Fruit fly (Drosophila melanogaster): ENCODE measurements around the gene CG2225.

CG2225 gene

DNA sequence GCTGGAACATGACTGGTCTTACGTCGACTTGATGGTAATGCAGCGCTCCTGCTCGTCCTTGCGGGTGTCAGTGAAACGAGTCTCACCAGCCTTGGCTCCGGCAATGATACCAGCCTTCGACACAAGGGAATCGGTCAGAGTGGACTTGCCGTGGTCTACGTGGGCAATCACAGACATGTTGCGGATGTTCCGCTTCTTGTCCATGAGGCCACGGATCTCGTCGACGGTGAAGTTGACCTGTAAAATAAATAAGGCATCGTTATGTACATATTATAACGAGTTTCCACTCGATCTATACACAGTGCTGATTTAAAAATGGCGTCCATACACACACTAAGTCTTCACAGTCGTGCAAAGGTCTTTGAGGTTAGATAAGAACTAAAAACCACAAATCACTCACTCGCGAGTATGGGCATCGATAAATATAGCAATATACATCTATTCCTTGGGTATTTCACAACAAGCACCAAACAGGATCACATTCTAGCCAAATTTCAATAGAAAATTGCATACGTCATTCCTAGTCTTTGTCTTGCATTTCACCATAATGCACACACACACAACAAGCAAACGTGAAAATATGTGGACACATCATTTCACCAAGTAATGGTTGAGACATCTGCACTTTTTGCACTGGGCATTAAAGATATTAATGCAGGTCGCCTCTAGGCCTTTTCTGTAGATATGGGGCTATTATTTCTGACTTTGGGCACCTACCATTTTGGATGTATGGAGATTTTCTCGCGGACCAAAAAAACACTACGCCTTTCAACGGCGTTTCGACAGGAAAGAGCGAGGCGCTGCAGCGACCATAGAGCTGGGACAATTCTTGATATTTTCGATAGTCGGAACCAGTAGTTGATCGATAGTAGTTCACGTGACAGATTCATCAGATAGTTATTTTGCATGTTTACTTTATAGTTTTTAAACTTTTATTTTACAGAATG is 4.3 kb upstream of the CG2225 start, which contains the start of gene eEF2 (continued):
- TF ChIP-seq Sry-β (GFP tag; optimal IDR thresholded peaks at IDR 0.05) = peak; percentile 34
- peak; percentile 52 for TF ChIP-seq fd102C (GFP tag; optimal IDR thresholded peaks at IDR 0.05)
- no peak for TF ChIP-seq Blimp-1 (GFP tag; optimal IDR thresholded peaks at IDR 0.05)
- TF ChIP-seq ind (GFP tag; optimal IDR thresholded peaks at IDR 0.05) = peak; percentile 38
- TF ChIP-seq ranshi (GFP tag; IDR thresholded peaks at IDR 0.05) = peak; percentile 61; the same call in 1 of the 2 replicates
- peak; percentile 25 for TF ChIP-seq CG4820 (GFP tag; optimal IDR thresholded peaks at IDR 0.05)
- TF ChIP-seq CG9727 (GFP tag; optimal IDR thresholded peaks at IDR 0.05) = peak; percentile 43
- TF ChIP-seq CG8478 (optimal IDR thresholded peaks at IDR 0.05) = no peak
- peak; percentile 81 for TF ChIP-seq CG2116 (GFP tag; optimal IDR thresholded peaks at IDR 0.05)
- peak; percentile 80 for TF ChIP-seq BtbVII (GFP tag; optimal IDR thresholded peaks at IDR 0.05)
- TF ChIP-seq odd (GFP tag; optimal IDR thresholded peaks at IDR 0.05) = peak; percentile 87
- TF ChIP-seq Deaf1 (tag; optimal IDR thresholded peaks at IDR 0.05) = peak; percentile 43
- TF ChIP-seq CG8388 (GFP tag; optimal IDR thresholded peaks at IDR 0.05) = peak; percentile 61
- peak; percentile 76 for TF ChIP-seq CG9609 (GFP tag; optimal IDR thresholded peaks at IDR 0.05)
- TF ChIP-seq nerfin-1 (tag; optimal IDR thresholded peaks at IDR 0.05) = peak; percentile 68
- peak; percentile 59 for TF ChIP-seq CG11504 (tag; optimal IDR thresholded peaks at IDR 0.05)
- TF ChIP-seq CG10209 (GFP tag; optimal IDR thresholded peaks at IDR 0.05) = peak; percentile 73
- TF ChIP-seq CG16815 (GFP tag; optimal IDR thresholded peaks at IDR 0.05) = peak; percentile 16
- TF ChIP-seq h (optimal IDR thresholded peaks at IDR 0.05) = no peak
- peak; percentile 63 for TF ChIP-seq Nf-YC (tag; optimal IDR thresholded peaks at IDR 0.05)
- TF ChIP-seq gt (GFP tag; IDR thresholded peaks at IDR 0.05) = no peak
- peak; percentile 56 for TF ChIP-seq az2 (GFP tag; optimal IDR thresholded peaks at IDR 0.05)
- peak; percentile 73 for TF ChIP-seq Xbp1 (GFP tag; optimal IDR thresholded peaks at IDR 0.05)
- TF ChIP-seq MBD-R2 (GFP tag; IDR thresholded peaks at IDR 0.05) = peak; percentile 65
- peak; percentile 45 for TF ChIP-seq psq (GFP tag; optimal IDR thresholded peaks at IDR 0.05)
- peak; percentile 83 for TF ChIP-seq CG32532 (GFP tag; IDR thresholded peaks at IDR 0.05)
- peak; percentile 47 for TF ChIP-seq eyg (GFP tag; optimal IDR thresholded peaks at IDR 0.05)
- no peak for TF ChIP-seq tup (GFP tag; optimal IDR thresholded peaks at IDR 0.05)
- TF ChIP-seq CG9932 (GFP tag; IDR thresholded peaks at IDR 0.05) = no peak; the same call in 1 of the 2 replicates
- TF ChIP-seq Pdp1 (GFP tag; optimal IDR thresholded peaks at IDR 0.05) = peak; percentile 1 to 43
- peak; percentile 69 for TF ChIP-seq CG31365 (tag; optimal IDR thresholded peaks at IDR 0.05)
- TF ChIP-seq fd3F (GFP tag; optimal IDR thresholded peaks at IDR 0.05) = peak; percentile 72
- peak; percentile 94; the same call in 2 of the 3 replicates for TF ChIP-seq CG2199 (GFP tag; IDR thresholded peaks at IDR 0.05)
- TF ChIP-seq pros (GFP tag; optimal IDR thresholded peaks at IDR 0.05) = peak; percentile 21
- peak; percentile 54 for TF ChIP-seq tap (tag; optimal IDR thresholded peaks at IDR 0.05)
- TF ChIP-seq D (optimal IDR thresholded peaks at IDR 0.05) = no peak
- peak; percentile 23 for TF ChIP-seq D (GFP tag; optimal IDR thresholded peaks at IDR 0.05)
- TF ChIP-seq Fer3 (tag; optimal IDR thresholded peaks at IDR 0.05) = peak; percentile 79
- peak; percentile 42 for TF ChIP-seq CG12104 (GFP tag; optimal IDR thresholded peaks at IDR 0.05)
- no peak for TF ChIP-seq hkb (optimal IDR thresholded peaks at IDR 0.05)
- TF ChIP-seq hkb (GFP tag; IDR thresholded peaks at IDR 0.05) = peak; percentile 71
- TF ChIP-seq fd96Cb (tag; optimal IDR thresholded peaks at IDR 0.05) = no peak
- TF ChIP-seq ara (GFP tag; IDR thresholded peaks at IDR 0.05) = no peak
- TF ChIP-seq CG13894 (tag; optimal IDR thresholded peaks at IDR 0.05) = peak; percentile 84
- TF ChIP-seq Dref (GFP tag; IDR thresholded peaks at IDR 0.05) = peak; percentile 86
- 0 out of 2 replicates have a peak, but pooled peaks have one; percentile 36 for TF ChIP-seq stc (GFP tag; IDR thresholded peaks at IDR 0.05)
- TF ChIP-seq Hr51 (GFP tag; optimal IDR thresholded peaks at IDR 0.05) = peak; percentile 72 to 82
- TF ChIP-seq CG5953 (GFP tag; IDR thresholded peaks at IDR 0.05) = peak; percentile 84
- no peak for TF ChIP-seq Ssrp (tag; optimal IDR thresholded peaks at IDR 0.05)

All from whole organism, embryonic.